Worm (Caenorhabditis elegans): ENCODE data around the gene str-85.

DNA sequence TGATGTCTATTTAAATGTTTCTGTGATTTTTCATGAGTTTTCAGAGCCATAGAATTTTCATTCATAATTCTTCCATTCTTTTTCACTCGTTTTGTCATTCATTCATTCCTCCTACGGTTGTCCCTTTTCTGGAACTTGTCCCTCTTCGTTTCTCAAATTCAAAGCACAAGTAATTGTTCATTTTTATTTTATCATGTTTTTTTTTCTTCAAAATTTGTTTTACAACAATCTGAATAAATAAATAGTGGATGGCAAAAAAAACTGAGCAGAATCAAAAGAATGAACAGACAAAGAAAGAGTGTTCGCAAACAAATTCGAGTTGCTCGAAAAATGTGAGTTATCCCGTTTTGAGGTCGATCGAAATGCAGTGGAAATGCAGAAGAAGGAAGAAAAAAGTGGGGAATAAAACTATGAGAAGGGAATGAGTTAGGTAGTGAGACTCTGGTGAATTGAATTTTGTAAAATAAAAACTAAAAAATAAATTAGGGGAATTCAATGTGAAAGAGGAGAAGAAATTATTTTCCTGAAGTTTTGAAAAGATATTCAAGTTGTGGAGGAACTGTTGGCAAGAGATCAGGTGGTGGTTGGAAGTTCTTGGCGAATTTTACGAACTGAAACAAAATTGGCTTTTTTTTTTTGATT lies 46.1 kb downstream of the str-85 start:
- no peak for TF ChIP-seq nhr-11 (tag; optimal IDR thresholded peaks at IDR 0.05)
- TF ChIP-seq lin-11 (tag; optimal IDR thresholded peaks at IDR 0.05), result no peak
- no peak for TF ChIP-seq ceh-18 (tag; optimal IDR thresholded peaks at IDR 0.05)
- TF ChIP-seq hlh-30 (tag; optimal IDR thresholded peaks at IDR 0.05; ENCODE audit: insufficient read depth), result no peak
- TF ChIP-seq fkh-6 (tag; optimal IDR thresholded peaks at IDR 0.05), result no peak
- TF ChIP-seq pag-3 (tag; optimal IDR thresholded peaks at IDR 0.05; ENCODE audit: borderline replicate concordance), result no peak
- no peak for TF ChIP-seq unc-42 (tag; optimal IDR thresholded peaks at IDR 0.05)

All from whole organism, late embryonic.